Worm (Caenorhabditis elegans): Measurements from ENCODE around the gene F59A7.14.

DNA sequence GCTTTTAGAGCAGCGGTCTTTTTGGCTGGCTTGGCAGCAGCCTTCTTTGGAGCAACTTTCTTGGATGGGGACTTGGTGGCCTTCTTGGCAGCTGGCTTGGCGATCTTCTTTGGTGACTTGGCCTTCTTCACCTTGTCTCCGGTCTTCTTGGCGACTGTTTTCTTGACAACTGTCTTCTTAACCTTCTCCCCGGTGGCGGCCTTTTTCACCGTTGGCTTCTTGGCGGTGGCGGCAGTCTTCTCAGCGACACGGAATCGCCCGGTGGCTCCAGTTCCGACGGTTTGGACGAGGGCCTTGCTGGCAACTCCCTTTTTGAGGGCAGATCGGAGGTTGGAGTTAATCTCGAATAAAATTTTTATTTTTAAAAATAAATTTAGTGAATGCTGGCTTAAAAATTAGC, 11.9 kb downstream of the F59A7.14 start:
- no peak for TF ChIP-seq C08G9.2 (tag; optimal IDR thresholded peaks at IDR 0.05)
- TF ChIP-seq pqm-1 (tag; optimal IDR thresholded peaks at IDR 0.05), result no peak
- no peak for TF ChIP-seq tbx-2 (tag; optimal IDR thresholded peaks at IDR 0.05)
- TF ChIP-seq K02D7.2 (tag; optimal IDR thresholded peaks at IDR 0.05), result no peak
- no peak for TF ChIP-seq ceh-9 (tag; optimal IDR thresholded peaks at IDR 0.05)
- TF ChIP-seq C38D4.7 (GFP tag; optimal IDR thresholded peaks at IDR 0.05), result no peak

All from whole organism, late embryonic.